Comparison of ENCODE assay signal across 1 worm cellular context in genomic region chrX:15297396-15297827, ce11.
TF ChIP-seq lines count a peak whose summit lies in the region.

No protein-coding gene starts in this region.

TF ChIP-seq in whole organism, L4 larva, 104 proteins besides CTCF, POLR2A, EP300 and RAD21 (continued from another document):
- 0 out of 2 replicates have a peak, but pooled peaks have one; percentile 33 for TF ChIP-seq dmd-9 (GFP tag; IDR thresholded peaks at IDR 0.05; lab: Robert Waterston, UW)
- TF ChIP-seq mxl-3 (GFP tag; optimal IDR thresholded peaks at IDR 0.05; lab: Kevin White, UChicago), result peak; percentile 29
- TF ChIP-seq spr-1 (tag; optimal IDR thresholded peaks at IDR 0.05; lab: Kevin White, UChicago), result peak; percentile 65
- peak; percentile 48 for TF ChIP-seq spr-3 (GFP tag; optimal IDR thresholded peaks at IDR 0.05; lab: Kevin White, UChicago)
